Worm (Caenorhabditis elegans) whole organism, late embryonic: ENCODE data around the gene fbxa-156.
"Not testable (repeated sequence)": the region's sequence is repeated elsewhere in the genome, so short reads cannot be mapped to it uniquely, and the experiment has no call there.

Experiments used
- C08G9.2 ChIP-seq: sonication (generic microtip); optimal IDR thresholded peaks from 2 replicates; lab custom pipeline; 2016; ENCODE audit warnings: mild to moderate bottlenecking, missing genetic modification characterization, moderate library complexity, missing compliant biosample characterization
- C38D4.7 ChIP-seq: fragments of 200-800 bp; sonication (Bioruptor generic); optimal IDR thresholded peaks from 2 replicates; lab custom pipeline; 2018; ENCODE audit warnings: mild to moderate bottlenecking, missing genetic modification characterization, moderate library complexity, missing compliant biosample characterization
- K02D7.2 ChIP-seq: sonication (generic microtip); optimal IDR thresholded peaks from 2 replicates; lab custom pipeline; 2017; ENCODE audit warnings: mild to moderate bottlenecking, missing genetic modification characterization, missing compliant biosample characterization
- T23F11.4 ChIP-seq: fragments of 200-800 bp; sonication (Bioruptor generic); optimal IDR thresholded peaks from 2 replicates; lab custom pipeline; 2018; ENCODE audit warnings: mild to moderate bottlenecking, missing genetic modification characterization, missing compliant biosample characterization
- Y22D7AL.16 ChIP-seq: sonication (generic microtip); optimal IDR thresholded peaks from 2 replicates; lab custom pipeline; 2016; ENCODE audit warnings: missing genetic modification characterization, missing compliant biosample characterization
- ceh-18 ChIP-seq: sonication (generic microtip); optimal IDR thresholded peaks from 2 replicates; lab custom pipeline; 2016; ENCODE audit warnings: missing genetic modification characterization, missing compliant biosample characterization
- ceh-2 ChIP-seq: sonication (generic microtip); optimal IDR thresholded peaks from 2 replicates; lab custom pipeline; 2016; ENCODE audit warnings: missing genotype, missing genetic modification characterization, missing compliant biosample characterization
- ceh-48 ChIP-seq: sonication (generic microtip); optimal IDR thresholded peaks from 2 replicates; lab custom pipeline; 2016; ENCODE audit warnings: missing genetic modification characterization, inconsistent platforms, missing compliant biosample characterization
- ceh-9 ChIP-seq: sonication (generic microtip); optimal IDR thresholded peaks from 2 replicates; lab custom pipeline; 2016; ENCODE audit warnings: mild to moderate bottlenecking, missing genetic modification characterization, inconsistent platforms, missing compliant biosample characterization
- dmd-4 ChIP-seq: sonication (generic microtip); optimal IDR thresholded peaks from 2 replicates; lab custom pipeline; 2016; ENCODE audit warnings: borderline replicate concordance, missing genetic modification characterization, missing compliant biosample characterization
- dve-1 ChIP-seq: sonication (generic microtip); optimal IDR thresholded peaks from 2 replicates; lab custom pipeline; 2017; ENCODE audit warnings: antibody characterized with exemption, mild to moderate bottlenecking, missing genetic modification characterization, missing compliant biosample characterization
- elt-2 ChIP-seq: sonication (generic microtip); optimal IDR thresholded peaks from 2 replicates; lab custom pipeline; 2016; ENCODE audit warnings: missing genetic modification reagents, missing genetic modification characterization, missing compliant biosample characterization
- fkh-10 ChIP-seq: fragments of 150-350 bp; optimal IDR thresholded peaks from 2 replicates; lab custom pipeline; 2014; ENCODE audit warnings: missing biosample characterization, missing genetic modification reagents, missing genetic modification characterization
- hlh-13 ChIP-seq: fragments of 200-800 bp; sonication (Bioruptor generic); optimal IDR thresholded peaks from 2 replicates; lab custom pipeline; 2018; ENCODE audit warnings: mild to moderate bottlenecking, missing genetic modification characterization, missing compliant biosample characterization
- hlh-6 ChIP-seq: sonication (generic microtip); optimal IDR thresholded peaks from 2 replicates; lab custom pipeline; 2016; ENCODE audit warnings: missing genotype, missing genetic modification characterization, missing compliant biosample characterization
- hlh-8 ChIP-seq: sonication (generic microtip); optimal IDR thresholded peaks from 2 replicates; lab custom pipeline; 2016; ENCODE audit warnings: missing genotype, missing genetic modification characterization, missing compliant biosample characterization
- madf-2 ChIP-seq: sonication (generic microtip); optimal IDR thresholded peaks from 2 replicates; lab custom pipeline; 2017; ENCODE audit warnings: missing genetic modification characterization, missing compliant biosample characterization
- mec-3 ChIP-seq: sonication (generic microtip); optimal IDR thresholded peaks from 2 replicates; lab custom pipeline; 2016; ENCODE audit warnings: borderline replicate concordance, missing genetic modification characterization, missing compliant biosample characterization
- nfya-1 ChIP-seq: sonication (generic microtip); optimal IDR thresholded peaks from 2 replicates; lab custom pipeline; 2017; ENCODE audit warnings: missing genetic modification characterization, mild to moderate bottlenecking, missing compliant biosample characterization, antibody characterized with exemption, moderate library complexity
- nhr-11 ChIP-seq: fragments of 150-350 bp; optimal IDR thresholded peaks from 2 replicates; lab custom pipeline; 2014; ENCODE audit warnings: missing biosample characterization, missing genetic modification characterization
- npax-4 ChIP-seq: sonication (generic microtip); optimal IDR thresholded peaks from 2 replicates; lab custom pipeline; 2016; ENCODE audit warnings: missing genetic modification characterization, missing compliant biosample characterization
- pag-3 ChIP-seq: sonication (generic microtip); optimal IDR thresholded peaks from 2 replicates; lab custom pipeline; 2016; ENCODE audit warnings: missing compliant biosample characterization, missing genetic modification characterization, borderline replicate concordance
- pax-1 ChIP-seq: fragments of 150-350 bp; optimal IDR thresholded peaks from 2 replicates; lab custom pipeline; 2014; ENCODE audit warnings: missing biosample characterization, missing genetic modification characterization
- pqm-1 ChIP-seq: sonication (generic microtip); optimal IDR thresholded peaks from 2 replicates; lab custom pipeline; 2016; ENCODE audit warnings: missing genetic modification characterization, missing compliant biosample characterization
- ref-2 ChIP-seq: sonication (generic microtip); optimal IDR thresholded peaks from 2 replicates; lab custom pipeline; 2016; ENCODE audit warnings: missing genetic modification characterization, missing compliant biosample characterization
- rnt-1 ChIP-seq: sonication (generic microtip); optimal IDR thresholded peaks from 2 replicates; lab custom pipeline; 2016; ENCODE audit warnings: missing genetic modification characterization, missing compliant biosample characterization
- sox-2 ChIP-seq: fragments of 200-800 bp; sonication (Bioruptor generic); IDR thresholded peaks from 2 replicates; pipeline ENCODE4 v1.3.6; 2022; ENCODE audit warnings: missing genetic modification reagents, missing genetic modification characterization, missing compliant biosample characterization
- sox-4 ChIP-seq: sonication (generic microtip); optimal IDR thresholded peaks from 2 replicates; lab custom pipeline; 2017; ENCODE audit warnings: mild to moderate bottlenecking, missing genetic modification characterization, inconsistent platforms, missing compliant biosample characterization
- tbx-2 ChIP-seq: sonication (generic microtip); optimal IDR thresholded peaks from 2 replicates; lab custom pipeline; 2016; ENCODE audit warnings: missing genetic modification characterization, missing compliant biosample characterization
- unc-42 ChIP-seq: sonication (generic microtip); optimal IDR thresholded peaks from 2 replicates; lab custom pipeline; 2016; ENCODE audit warnings: missing genotype, missing genetic modification characterization, missing compliant biosample characterization
- unc-55 ChIP-seq: sonication (generic microtip); optimal IDR thresholded peaks from 2 replicates; lab custom pipeline; 2017; ENCODE audit warnings: missing biosample characterization, missing genetic modification reagents, missing genetic modification characterization
- zip-5 ChIP-seq: sonication (generic microtip); optimal IDR thresholded peaks from 2 replicates; lab custom pipeline; 2016; ENCODE audit warnings: missing genetic modification characterization, missing compliant biosample characterization

The fbxa-156 gene

DNA sequence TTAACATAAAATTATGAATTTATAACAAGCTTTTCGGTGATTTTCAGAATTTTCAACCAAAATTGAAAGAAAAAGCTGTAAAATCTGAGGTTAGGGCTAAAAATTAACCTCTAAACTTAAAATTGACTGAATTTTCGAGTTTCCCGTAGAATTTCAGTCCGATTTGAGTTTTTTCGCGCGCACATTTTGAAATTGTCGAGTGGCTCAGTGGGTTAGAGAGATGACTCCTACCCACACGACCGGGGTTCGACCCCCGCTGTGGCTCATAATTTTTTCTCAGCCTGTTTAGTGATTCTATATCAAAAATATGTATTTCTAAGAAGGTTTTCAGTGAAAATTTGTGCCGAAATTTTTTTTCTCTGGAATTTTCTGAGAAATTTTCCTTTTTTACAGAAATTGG, 35.2 kb upstream of the fbxa-156 start:
- no peak for TF ChIP-seq hlh-13 (GFP tag; lab: Kevin White, UChicago)
- no peak for TF ChIP-seq mec-3
- TF ChIP-seq pqm-1 (tag; lab: Kevin White, UChicago): no peak
- TF ChIP-seq madf-2: no peak
- no peak for TF ChIP-seq nfya-1
- no peak for TF ChIP-seq sox-4
- TF ChIP-seq dve-1 (tag; lab: Kevin White, UChicago): no peak
- TF ChIP-seq rnt-1: no peak
- TF ChIP-seq hlh-8 (tag; lab: Kevin White, UChicago): no peak
- no peak for TF ChIP-seq C38D4.7 (GFP tag; lab: Kevin White, UChicago)
- no peak for TF ChIP-seq K02D7.2
- TF ChIP-seq tbx-2 (tag; lab: Kevin White, UChicago): no peak
- no peak for TF ChIP-seq ceh-48 (tag; lab: Kevin White, UChicago)

DNA sequence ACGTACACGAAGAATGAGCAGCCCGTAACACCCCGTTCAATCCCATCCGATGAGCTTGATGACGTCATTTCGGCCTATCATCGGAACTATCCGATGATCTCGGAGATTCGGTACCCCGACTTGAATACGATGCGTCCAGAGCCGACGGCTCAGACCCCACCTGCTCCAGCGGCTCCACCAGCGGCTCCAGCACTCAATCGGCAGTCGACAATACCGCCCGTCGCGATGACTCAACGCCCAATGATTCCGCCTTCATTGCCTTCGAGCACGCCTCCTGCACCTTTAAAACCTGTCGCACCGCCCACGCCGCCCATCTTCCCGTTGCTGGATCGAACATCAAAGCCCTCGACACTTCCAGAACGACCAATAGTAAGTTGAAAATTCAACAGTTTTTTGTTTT, 31.5 kb upstream of the fbxa-156 start:
- TF ChIP-seq T23F11.4 (GFP tag; lab: Kevin White, UChicago) (no peak), pag-3 (tag; lab: Kevin White, UChicago) (peak; percentile 46), ceh-48 (tag; lab: Kevin White, UChicago) (no peak)

DNA sequence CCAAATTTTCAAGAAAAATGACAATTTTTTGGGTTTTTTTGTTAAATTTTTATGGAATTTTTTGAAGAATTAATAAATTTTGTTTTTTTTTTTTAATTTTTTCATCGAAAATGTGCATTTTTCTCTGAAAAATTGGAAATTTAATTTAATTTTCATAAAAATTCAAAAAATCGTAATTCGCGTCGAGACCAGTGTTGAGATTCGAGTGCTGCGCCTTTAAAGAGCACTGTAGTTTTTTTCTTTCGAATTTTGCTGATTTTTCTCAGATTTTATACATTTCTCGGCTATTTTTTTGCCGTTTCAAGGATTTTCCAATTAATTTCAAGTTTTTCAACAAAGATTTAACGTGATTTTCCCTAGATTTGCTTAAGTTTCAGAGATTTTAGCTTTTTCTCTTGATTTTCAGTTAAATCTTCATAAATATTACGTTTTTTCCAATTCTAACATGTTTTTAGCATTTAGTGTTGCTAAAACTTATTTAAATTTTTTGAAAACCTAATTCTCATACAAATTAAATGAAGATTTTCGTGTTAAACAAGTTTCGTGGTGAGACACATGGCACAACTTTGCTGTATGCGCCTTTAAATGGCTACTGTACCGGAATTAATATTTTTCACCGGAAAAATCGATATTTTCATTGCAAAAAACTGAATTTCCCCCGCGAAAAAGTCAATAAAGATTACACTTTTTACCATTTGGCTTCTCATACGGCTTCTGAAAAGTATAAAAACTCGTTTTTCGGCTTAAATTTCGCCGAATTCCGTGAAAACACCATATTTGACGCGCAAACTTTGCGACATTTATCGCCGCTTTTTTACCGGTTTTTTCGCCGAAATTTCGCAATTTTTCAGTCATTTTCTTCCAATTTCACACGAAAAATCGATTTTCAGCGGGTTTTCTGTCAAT, 27.8 kb upstream of the fbxa-156 start, which contains the start of gene usp-50:
usp-50 (plus strand) TSS at position 822 of the 906 bp plus-strand sequence.
- TF ChIP-seq nhr-11, ceh-18, hlh-6 (tag; lab: Kevin White, UChicago): not testable (repeated sequence)

- TF ChIP-seq unc-55: peak; percentile 46
- TF ChIP-seq elt-2 (tag; lab: Kevin White, UChicago): no peak
- no peak for TF ChIP-seq C08G9.2 (tag; lab: Kevin White, UChicago)
- no peak for TF ChIP-seq T23F11.4 (GFP tag; lab: Kevin White, UChicago)
- no peak for TF ChIP-seq fkh-10 (GFP tag; lab: Kevin White, UChicago)
- TF ChIP-seq ref-2 (tag; lab: Kevin White, UChicago): no peak
- TF ChIP-seq dve-1 (tag; lab: Kevin White, UChicago): no peak
- TF ChIP-seq nfya-1: peak; percentile 63
- TF ChIP-seq sox-2 (GFP tag; lab: Robert Waterston, UW): no peak
- TF ChIP-seq npax-4 (tag; lab: Kevin White, UChicago): no peak
- peak; percentile 2 for TF ChIP-seq unc-42 (tag; lab: Kevin White, UChicago)
- no peak for TF ChIP-seq zip-5 (tag; lab: Kevin White, UChicago)
- no peak for TF ChIP-seq dmd-4 (tag; lab: Kevin White, UChicago)
- peak; percentile 48 for TF ChIP-seq ceh-48 (tag; lab: Kevin White, UChicago)
- peak; percentile 56 for TF ChIP-seq pax-1 (tag; lab: Kevin White, UChicago)
Observed at ce11 chrV:17921423-17921822, 24.8 kb upstream of the fbxa-156 start, which contains the start of gene E01B7.2. Gene E01B7.2, plus strand, starts transcription at chrV:17921772.

DNA sequence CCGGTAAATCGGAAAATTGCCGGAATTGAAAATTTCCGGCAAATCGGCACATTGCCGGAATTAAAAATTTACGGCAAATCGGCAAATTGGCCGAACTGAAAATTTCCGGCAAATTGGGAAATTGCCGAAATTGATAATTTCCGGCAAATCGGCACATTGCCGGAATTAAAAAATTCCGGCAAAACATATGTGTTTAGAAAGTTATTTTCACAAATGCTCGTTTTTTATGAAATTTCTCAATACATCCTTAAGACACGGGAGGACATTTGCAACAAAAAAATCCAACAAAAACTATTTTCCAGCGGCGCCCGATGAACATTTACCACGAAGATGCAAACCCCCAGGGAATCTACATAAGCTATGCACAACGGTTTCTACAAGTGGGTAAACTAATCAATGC, 22.1 kb upstream of the fbxa-156 start, which contains the start of gene C06H5.8:
C06H5.8 (plus strand) TSS at position 301 of the 400 bp plus-strand sequence.
- TF ChIP-seq Y22D7AL.16 (tag; lab: Kevin White, UChicago) (no peak), ceh-9 (tag; lab: Kevin White, UChicago) (no peak), C38D4.7 (GFP tag; lab: Kevin White, UChicago) (no peak), ceh-48 (tag; lab: Kevin White, UChicago) (no peak), mec-3 (no peak), pag-3 (tag; lab: Kevin White, UChicago) (no peak), ceh-2 (tag; lab: Kevin White, UChicago) (no peak)
